Worm (Caenorhabditis elegans) whole organism, L3 larva: ENCODE results near the gene snt-5.

Experiments
- elt-1 ChIP-seq: fragments of 150-350 bp; optimal IDR thresholded peaks from 2 replicates; lab custom pipeline; 2014; ENCODE audit warnings: missing biosample characterization, missing genetic modification characterization
- elt-2 ChIP-seq: sonication (generic microtip); optimal IDR thresholded peaks from 2 replicates; lab custom pipeline; 2016; ENCODE audit warnings: missing genetic modification reagents, mild to moderate bottlenecking, missing genetic modification characterization, missing compliant biosample characterization
- fkh-10 ChIP-seq: sonication (generic microtip); optimal IDR thresholded peaks from 2 replicates; lab custom pipeline; 2017; ENCODE audit warnings: missing biosample characterization, missing genetic modification reagents, missing genetic modification characterization
- jun-1 ChIP-seq: fragments of 150-350 bp; optimal IDR thresholded peaks from 2 replicates; lab custom pipeline; 2014; ENCODE audit warnings: missing biosample characterization, missing genetic modification reagents, missing genetic modification characterization
- nhr-11 ChIP-seq: fragments of 150-350 bp; optimal IDR thresholded peaks from 2 replicates; lab custom pipeline; 2014; ENCODE audit warnings: missing biosample characterization, missing genetic modification characterization
- nhr-237 ChIP-seq: fragments of 150-350 bp; optimal IDR thresholded peaks from 2 replicates; lab custom pipeline; 2014; ENCODE audit warnings: missing biosample characterization, missing genetic modification characterization
- nhr-28 ChIP-seq: fragments of 150-350 bp; optimal IDR thresholded peaks from 2 replicates; lab custom pipeline; 2014; ENCODE audit warnings: missing biosample characterization, missing genetic modification characterization
- nhr-76 ChIP-seq: fragments of 150-350 bp; sonication (generic microtip); optimal IDR thresholded peaks from 5 replicates; lab custom pipeline; 2014; ENCODE audit warnings: missing biosample characterization, missing genetic modification characterization
- sea-2 ChIP-seq: fragments of 150-350 bp; sonication (generic microtip); optimal IDR thresholded peaks from 4 replicates; lab custom pipeline; 2014; ENCODE audit warnings: missing biosample characterization, missing genetic modification reagents, missing genetic modification characterization
- snpc-4 ChIP-seq: fragments of 150-350 bp; optimal IDR thresholded peaks from 2 replicates; lab custom pipeline; 2014; ENCODE audit warnings: missing biosample characterization, missing genetic modification characterization
- unc-39 ChIP-seq: sonication (generic microtip); optimal IDR thresholded peaks from 4 replicates; lab custom pipeline; 2017; ENCODE audit warnings: missing biosample characterization, missing genetic modification characterization
- unc-62 ChIP-seq: fragments of 150-350 bp; sonication (generic microtip); optimal IDR thresholded peaks from 4 replicates; lab custom pipeline; 2014; ENCODE audit warnings: missing biosample characterization, missing genetic modification reagents, missing genetic modification characterization
- ztf-11 ChIP-seq: fragments of 150-350 bp; optimal IDR thresholded peaks from 2 replicates; lab custom pipeline; 2014; ENCODE audit warnings: missing biosample characterization, missing genetic modification characterization

DNA sequence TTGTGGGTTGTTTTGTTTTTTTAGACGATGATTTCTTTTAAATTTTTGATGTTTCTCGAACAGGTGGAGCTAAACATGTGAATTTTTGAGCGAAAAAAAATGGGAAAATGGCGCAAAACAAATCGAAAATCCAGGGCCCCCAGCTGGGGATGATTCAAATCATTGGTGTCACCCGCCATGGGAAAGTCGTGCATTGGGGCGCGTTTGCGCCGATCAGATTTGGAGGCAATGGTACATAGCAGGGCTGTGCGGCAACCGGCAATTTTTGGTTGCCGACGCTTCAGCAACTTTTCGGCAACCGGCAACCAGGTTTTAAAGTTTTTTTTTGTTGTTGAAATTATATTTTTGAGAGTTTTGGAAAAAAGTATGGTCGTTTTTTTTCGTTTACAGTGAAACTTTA lies 20.9 kb downstream of the snt-5 start:
- TF ChIP-seq unc-62 (GFP tag; lab: Kevin White, UChicago) (no peak), nhr-237 (tag; lab: Kevin White, UChicago) (no peak), ztf-11 (tag; lab: Kevin White, UChicago) (no peak), unc-39 (tag; lab: Kevin White, UChicago) (no peak), nhr-76 (tag; lab: Kevin White, UChicago) (no peak), snpc-4 (tag; lab: Kevin White, UChicago) (no peak), fkh-10 (GFP tag; lab: Kevin White, UChicago) (no peak), elt-1 (tag; lab: Kevin White, UChicago) (no peak), nhr-11 (no peak), elt-2 (tag; lab: Kevin White, UChicago) (no peak), sea-2 (GFP tag; lab: Kevin White, UChicago) (no peak), jun-1 (tag; lab: Kevin White, UChicago) (no peak), nhr-28 (no peak)
